Worm (Caenorhabditis elegans) whole organism, L4/young adult: Measurements from ENCODE around the gene T16G1.5.

ENCODE experiments used
- W03F9.2 ChIP-seq: fragments of 150-350 bp; optimal IDR thresholded peaks from 2 replicates; lab custom pipeline; 2014; ENCODE audit warnings: missing biosample characterization, missing genetic modification characterization
- dao-5 ChIP-seq: sonication (generic microtip); optimal IDR thresholded peaks from 2 replicates; lab custom pipeline; 2016; ENCODE audit warnings: missing genotype, missing genetic modification characterization, moderate library complexity, missing compliant biosample characterization
- him-1 ChIP-seq: sonication (generic microtip); optimal IDR thresholded peaks from 2 replicates; lab custom pipeline; 2016; ENCODE audit warnings: missing genotype, missing genetic modification reagents, missing genetic modification characterization, missing compliant biosample characterization

Gene T16G1.5

DNA sequence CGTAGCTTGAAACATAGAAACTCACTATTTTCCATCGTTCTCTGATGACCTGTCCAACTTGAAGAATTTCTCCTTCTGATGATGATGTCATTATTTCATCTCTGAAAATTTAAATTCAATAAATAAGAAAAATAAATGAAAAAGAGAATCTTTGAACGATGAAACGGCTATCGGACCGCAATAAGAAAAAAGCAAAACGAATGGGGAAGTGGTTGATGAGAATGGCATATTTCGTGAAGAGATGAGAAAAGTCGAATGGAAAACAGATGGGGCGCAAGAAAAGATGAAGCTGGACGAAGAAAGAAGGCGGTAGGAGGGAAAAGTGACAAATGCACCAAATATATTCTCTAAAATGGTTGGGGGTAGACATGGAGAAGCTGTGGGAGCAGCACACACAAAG lies 43.6 kb downstream of the T16G1.5 start, which contains the start of gene ttbk-7:
TSS of gene ttbk-7 (minus strand) at position 101 of the 400 bp plus-strand sequence.
- TF ChIP-seq W03F9.2 (tag; lab: Kevin White, UChicago) (no peak), dao-5 (tag; lab: Kevin White, UChicago) (no peak), him-1 (no peak)
